Worm (Caenorhabditis elegans) whole organism, early embryonic: Measurements from ENCODE around the gene T05C12.15.

ENCODE experiments used
- B0310.2 ChIP-seq: sonication (generic microtip); optimal IDR thresholded peaks from 2 replicates; lab custom pipeline; 2016; ENCODE audit warnings: mild to moderate bottlenecking, missing genetic modification characterization, missing compliant biosample characterization
- F13C5.2 ChIP-seq: sonication (generic microtip); optimal IDR thresholded peaks from 2 replicates; lab custom pipeline; 2017; ENCODE audit warnings: mild to moderate bottlenecking, missing genetic modification characterization, inconsistent platforms, missing compliant biosample characterization
- aly-1 ChIP-seq: sonication (generic microtip); optimal IDR thresholded peaks from 2 replicates; lab custom pipeline; 2016; ENCODE audit warnings: missing genetic modification characterization, missing compliant biosample characterization
- ama-1 ChIP-seq: fragments of 150-350 bp; optimal IDR thresholded peaks from 2 replicates; lab custom pipeline; 2014
- ceh-13 ChIP-seq: fragments of 200-800 bp; sonication (Bioruptor generic); optimal IDR thresholded peaks from 2 replicates; lab custom pipeline; 2018; ENCODE audit warnings: mild to moderate bottlenecking, missing genetic modification characterization, missing compliant biosample characterization
- ceh-36 ChIP-seq: sonication (generic microtip); optimal IDR thresholded peaks from 2 replicates; lab custom pipeline; 2016; ENCODE audit warnings: missing genetic modification characterization, inconsistent platforms, missing compliant biosample characterization
- ets-7 ChIP-seq: sonication (generic microtip); optimal IDR thresholded peaks from 2 replicates; lab custom pipeline; 2016; ENCODE audit warnings: missing genotype, missing genetic modification characterization, missing compliant biosample characterization
- flt-1 ChIP-seq: fragments of 200-800 bp; sonication (Bioruptor generic); IDR thresholded peaks from 2 replicates; pipeline ENCODE4 v1.3.6; 2022; ENCODE audit warnings: missing genetic modification characterization, missing compliant biosample characterization
- hmbx-1 ChIP-seq: sonication (generic microtip); optimal IDR thresholded peaks from 2 replicates; lab custom pipeline; 2016; ENCODE audit warnings: mild to moderate bottlenecking, missing genetic modification characterization, missing compliant biosample characterization
- hmg-4 ChIP-seq: fragments of 200-800 bp; sonication (Bioruptor generic); optimal IDR thresholded peaks from 2 replicates; lab custom pipeline; 2018; ENCODE audit warnings: mild to moderate bottlenecking, missing genetic modification characterization, missing compliant biosample characterization
- hnd-1 ChIP-seq: sonication (generic microtip); optimal IDR thresholded peaks from 2 replicates; lab custom pipeline; 2016; ENCODE audit warnings: missing genetic modification characterization, missing compliant biosample characterization
- pes-1 ChIP-seq: fragments of 200-800 bp; sonication (Bioruptor generic); IDR thresholded peaks from 2 replicates; pipeline ENCODE4 v1.3.6; 2022; ENCODE audit warnings: missing genetic modification reagents, missing genetic modification characterization, missing compliant biosample characterization
- scrt-1 ChIP-seq: fragments of 200-800 bp; sonication (Bioruptor generic); IDR thresholded peaks from 2 replicates; pipeline ENCODE4 v1.3.6; 2022; ENCODE audit warnings: missing genetic modification characterization, missing compliant biosample characterization
- sea-1 ChIP-seq: fragments of 200-800 bp; sonication (Bioruptor generic); conservative IDR thresholded peaks from 2 replicates; pipeline ENCODE4 v1.3.6; 2022; ENCODE audit warnings: missing genetic modification characterization, missing compliant biosample characterization
- tbx-11 ChIP-seq: fragments of 200-800 bp; sonication (Bioruptor generic); IDR thresholded peaks from 2 replicates; pipeline ENCODE4 v1.3.6; 2022; ENCODE audit warnings: missing genetic modification characterization, missing compliant biosample characterization
- tbx-37 ChIP-seq: fragments of 200-800 bp; sonication (Bioruptor generic); conservative IDR thresholded peaks from 2 replicates; pipeline ENCODE4 v1.3.6; 2022; ENCODE audit warnings: missing genetic modification reagents, missing genetic modification characterization, missing compliant biosample characterization
- tra-4 ChIP-seq: sonication (generic microtip); optimal IDR thresholded peaks from 2 replicates; lab custom pipeline; 2017; ENCODE audit warnings: missing genetic modification characterization, missing compliant biosample characterization

Gene T05C12.15

DNA sequence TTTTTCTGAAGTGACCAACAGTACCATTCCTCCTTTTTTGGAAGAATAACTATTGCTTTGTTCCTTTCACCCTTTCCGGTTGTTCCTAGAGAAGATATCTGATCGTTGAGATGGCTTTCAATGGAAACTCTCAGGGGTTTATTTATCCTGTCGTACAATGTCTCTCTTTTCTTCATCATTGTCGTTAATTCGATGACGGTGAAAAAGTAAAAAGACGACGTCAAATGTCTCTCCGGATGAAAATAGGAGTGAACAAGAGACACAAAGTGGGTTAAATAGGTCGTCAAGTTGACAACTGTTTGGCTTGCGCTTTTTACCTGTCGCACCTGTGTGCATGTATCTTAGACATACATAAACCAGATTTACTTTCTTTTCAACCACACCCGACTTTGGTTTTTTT is 24.5 kb downstream of the T05C12.15 start:
- no peak for TF ChIP-seq ama-1 (lab: Kevin White, UChicago)
- no peak for TF ChIP-seq pes-1 (GFP tag; lab: Robert Waterston, UW)
- TF ChIP-seq hmg-4 (GFP tag; lab: Kevin White, UChicago) = no peak
- no peak for TF ChIP-seq F13C5.2
- no peak for TF ChIP-seq aly-1 (tag; lab: Kevin White, UChicago)
- no peak for TF ChIP-seq sea-1 (GFP tag; lab: Robert Waterston, UW)

DNA sequence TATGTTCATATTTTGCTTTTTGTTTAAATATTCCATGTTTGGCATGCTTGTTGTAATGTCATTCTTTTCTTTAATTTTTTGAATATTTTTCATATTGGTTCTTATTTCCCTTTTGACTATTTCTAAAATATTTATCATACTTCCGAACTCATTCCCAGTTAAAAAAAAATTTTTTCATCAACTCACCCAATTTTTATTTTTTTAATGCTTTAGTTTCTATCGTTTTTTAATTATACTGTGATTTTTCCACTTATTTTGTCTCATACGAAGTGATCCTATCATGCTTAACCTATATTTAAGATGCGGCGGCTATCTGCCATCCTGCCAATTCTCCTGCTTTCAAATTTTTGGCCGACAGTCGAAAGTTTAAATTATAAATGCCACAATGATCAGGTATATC is 29.1 kb downstream of the T05C12.15 start, which contains the start of gene qua-1:
Gene qua-1 (plus strand): TSS at position 301 of the 400 bp plus-strand sequence.
- no peak for TF ChIP-seq ceh-13 (GFP tag; lab: Kevin White, UChicago)
- no peak for TF ChIP-seq hmg-4 (GFP tag; lab: Kevin White, UChicago)
- no peak for TF ChIP-seq B0310.2 (tag; lab: Kevin White, UChicago)
- TF ChIP-seq tbx-11 (GFP tag; lab: Robert Waterston, UW) = no peak
- TF ChIP-seq tra-4 (tag; lab: Kevin White, UChicago) = no peak
- no peak for TF ChIP-seq hmbx-1 (tag; lab: Kevin White, UChicago)
- no peak for TF ChIP-seq ets-7 (tag; lab: Kevin White, UChicago)
- TF ChIP-seq pes-1 (GFP tag; lab: Robert Waterston, UW) = no peak
- TF ChIP-seq flt-1 (GFP tag; lab: Robert Waterston, UW) = no peak
- TF ChIP-seq sea-1 (GFP tag; lab: Robert Waterston, UW) = no peak
- no peak for TF ChIP-seq scrt-1 (GFP tag; lab: Robert Waterston, UW)
- TF ChIP-seq ama-1 (lab: Kevin White, UChicago) = no peak

DNA sequence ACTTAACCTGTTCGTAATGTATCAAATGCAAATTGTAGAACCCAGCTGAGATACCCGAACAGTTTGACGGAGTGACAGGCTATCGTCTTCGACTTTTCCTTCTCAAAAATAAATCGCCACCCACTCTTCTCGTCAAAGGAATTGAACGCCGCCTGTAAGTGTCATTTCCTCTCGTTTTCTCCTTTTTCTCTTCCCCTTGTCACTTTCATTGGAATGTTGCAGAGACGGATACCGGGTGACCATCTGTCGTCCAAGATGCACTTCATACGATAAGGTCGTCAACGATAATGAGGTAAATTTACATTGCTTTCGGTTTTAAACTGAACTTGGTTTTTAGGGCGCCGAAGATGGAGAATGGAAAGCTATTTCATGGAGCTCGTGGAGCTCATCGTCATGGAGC is 30.4 kb downstream of the T05C12.15 start:
- TF ChIP-seq tbx-37 (GFP tag; lab: Robert Waterston, UW) (no peak), hnd-1 (tag; lab: Kevin White, UChicago) (no peak), sea-1 (GFP tag; lab: Robert Waterston, UW) (no peak), ceh-36 (tag; lab: Kevin White, UChicago) (no peak), hmg-4 (GFP tag; lab: Kevin White, UChicago) (no peak), ets-7 (tag; lab: Kevin White, UChicago) (no peak), flt-1 (GFP tag; lab: Robert Waterston, UW) (no peak), ceh-13 (GFP tag; lab: Kevin White, UChicago) (no peak), F13C5.2 (no peak), scrt-1 (GFP tag; lab: Robert Waterston, UW) (no peak), ama-1 (lab: Kevin White, UChicago) (no peak)

DNA sequence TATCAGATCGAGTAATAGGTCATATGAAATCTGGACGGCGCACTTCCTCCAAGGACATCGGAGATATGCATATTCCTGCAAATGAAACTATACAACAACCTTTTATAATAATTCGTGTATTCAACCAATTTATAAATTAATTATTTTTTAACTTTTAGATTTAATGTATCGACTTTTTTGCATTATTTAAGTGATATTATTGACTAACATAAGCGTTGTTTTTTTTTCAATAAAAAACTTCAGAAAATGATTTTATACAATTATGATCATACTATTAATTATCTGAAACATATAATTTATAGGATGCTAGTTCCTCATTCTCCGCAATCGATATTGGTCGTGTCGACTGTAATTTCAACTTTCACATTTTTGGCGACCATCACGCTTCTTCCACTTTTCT is 34.7 kb downstream of the T05C12.15 start, which contains the start of gene col-76:
Gene col-76 (plus strand): TSS at position 301 of the 400 bp plus-strand sequence.
- TF ChIP-seq aly-1 (tag; lab: Kevin White, UChicago) = no peak
- no peak for TF ChIP-seq ceh-13 (GFP tag; lab: Kevin White, UChicago)
- no peak for TF ChIP-seq flt-1 (GFP tag; lab: Robert Waterston, UW)
- no peak for TF ChIP-seq hmg-4 (GFP tag; lab: Kevin White, UChicago)
- no peak for TF ChIP-seq pes-1 (GFP tag; lab: Robert Waterston, UW)
- no peak for TF ChIP-seq tra-4 (tag; lab: Kevin White, UChicago)
- TF ChIP-seq ama-1 (lab: Kevin White, UChicago) = no peak
- TF ChIP-seq hmbx-1 (tag; lab: Kevin White, UChicago) = no peak
- no peak for TF ChIP-seq ceh-36 (tag; lab: Kevin White, UChicago)
- TF ChIP-seq ets-7 (tag; lab: Kevin White, UChicago) = no peak
- TF ChIP-seq tbx-37 (GFP tag; lab: Robert Waterston, UW) = no peak
- no peak for TF ChIP-seq hnd-1 (tag; lab: Kevin White, UChicago)
- no peak for TF ChIP-seq tbx-11 (GFP tag; lab: Robert Waterston, UW)
- TF ChIP-seq B0310.2 (tag; lab: Kevin White, UChicago) = no peak
- no peak for TF ChIP-seq sea-1 (GFP tag; lab: Robert Waterston, UW)

DNA sequence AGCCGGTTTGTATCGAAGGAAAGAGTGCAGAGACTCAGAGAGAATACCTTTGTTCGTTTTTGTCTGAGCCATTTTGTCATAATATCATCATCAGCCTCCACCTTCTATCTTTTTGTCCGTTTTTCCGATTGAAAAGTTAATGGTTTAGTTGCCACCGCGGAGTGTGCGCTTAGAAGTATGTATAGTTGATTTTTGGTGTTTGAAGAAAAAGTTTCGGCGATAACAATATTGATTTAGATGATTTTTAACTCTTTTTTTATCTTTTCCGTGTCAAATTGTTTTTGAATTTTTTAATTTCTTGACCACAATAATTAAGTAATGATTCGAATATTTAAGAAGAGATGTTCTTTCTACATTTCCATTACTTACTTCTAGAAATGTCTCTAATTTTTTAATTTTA is 36.2 kb downstream of the T05C12.15 start:
- TF ChIP-seq ceh-36 (tag; lab: Kevin White, UChicago) (no peak), hnd-1 (tag; lab: Kevin White, UChicago) (no peak), scrt-1 (GFP tag; lab: Robert Waterston, UW) (no peak), flt-1 (GFP tag; lab: Robert Waterston, UW) (no peak), ama-1 (lab: Kevin White, UChicago) (no peak), B0310.2 (tag; lab: Kevin White, UChicago) (no peak), ets-7 (tag; lab: Kevin White, UChicago) (no peak), hmbx-1 (tag; lab: Kevin White, UChicago) (no peak), pes-1 (GFP tag; lab: Robert Waterston, UW) (no peak), tbx-37 (GFP tag; lab: Robert Waterston, UW) (no peak), tra-4 (tag; lab: Kevin White, UChicago) (no peak), hmg-4 (GFP tag; lab: Kevin White, UChicago) (no peak), ceh-13 (GFP tag; lab: Kevin White, UChicago) (no peak), sea-1 (GFP tag; lab: Robert Waterston, UW) (no peak), F13C5.2 (no peak), aly-1 (tag; lab: Kevin White, UChicago) (no peak), tbx-11 (GFP tag; lab: Robert Waterston, UW) (no peak)

DNA sequence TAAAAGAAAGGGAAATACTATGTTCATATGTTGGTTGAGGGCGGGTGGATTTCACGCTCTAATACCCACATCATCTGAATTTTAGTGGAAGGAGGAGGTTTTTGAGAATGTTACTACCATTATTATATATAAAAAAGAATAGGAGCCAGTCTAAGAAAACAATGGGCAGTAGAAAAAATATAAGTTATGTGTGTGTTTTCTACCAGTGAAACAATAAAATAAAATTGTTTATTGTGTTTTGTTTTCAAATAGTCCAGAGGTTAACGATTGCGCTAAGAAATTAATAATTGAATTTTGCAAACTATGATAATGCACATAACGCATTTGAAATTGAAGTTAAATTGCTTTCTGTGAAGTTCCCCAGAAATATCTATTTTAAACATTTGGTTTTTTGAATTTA is 40.1 kb downstream of the T05C12.15 start, which contains the start of gene M110.8:
Gene M110.8 (minus strand): TSS at position 101 of the 400 bp plus-strand sequence.
- TF ChIP-seq ceh-36 (tag; lab: Kevin White, UChicago) = no peak
- no peak for TF ChIP-seq hnd-1 (tag; lab: Kevin White, UChicago)
- no peak for TF ChIP-seq ceh-13 (GFP tag; lab: Kevin White, UChicago)
- no peak for TF ChIP-seq aly-1 (tag; lab: Kevin White, UChicago)
- no peak for TF ChIP-seq hmg-4 (GFP tag; lab: Kevin White, UChicago)
- TF ChIP-seq tbx-37 (GFP tag; lab: Robert Waterston, UW) = no peak
- no peak for TF ChIP-seq scrt-1 (GFP tag; lab: Robert Waterston, UW)
- no peak for TF ChIP-seq ets-7 (tag; lab: Kevin White, UChicago)
- no peak for TF ChIP-seq ama-1 (lab: Kevin White, UChicago)
- TF ChIP-seq flt-1 (GFP tag; lab: Robert Waterston, UW) = no peak
- TF ChIP-seq tra-4 (tag; lab: Kevin White, UChicago) = no peak
- TF ChIP-seq hmbx-1 (tag; lab: Kevin White, UChicago) = no peak
- TF ChIP-seq pes-1 (GFP tag; lab: Robert Waterston, UW) = no peak
- no peak for TF ChIP-seq sea-1 (GFP tag; lab: Robert Waterston, UW)
